Fruit fly (Drosophila melanogaster) whole organism, wandering third instar larva: ENCODE measurements around the gene rut.

ENCODE experiments used
- Abd-B ChIP-seq: fragments of >200 bp; optimal IDR thresholded peaks from 2 replicates; lab custom pipeline; 2017; ENCODE audit warnings: missing biosample characterization, missing genetic modification characterization
- CG32264 ChIP-seq: fragments of 200-800 bp; sonication (Bioruptor generic); optimal IDR thresholded peaks from 2 replicates; lab custom pipeline; 2016; ENCODE audit warnings: missing biosample characterization, missing genetic modification characterization
- CG9705 ChIP-seq: fragments of 200-800 bp; sonication (Bioruptor generic); optimal IDR thresholded peaks from 2 replicates; lab custom pipeline; 2018; ENCODE audit warnings: missing biosample characterization, mild to moderate bottlenecking, missing genetic modification characterization
- CrebA ChIP-seq: fragments of 200-800 bp; sonication (Bioruptor generic); optimal IDR thresholded peaks from 2 replicates; lab custom pipeline; 2016; ENCODE audit warnings: missing biosample characterization, mild to moderate bottlenecking, missing genetic modification characterization, borderline replicate concordance
- Dfd ChIP-seq: fragments of >200 bp; optimal IDR thresholded peaks from 2 replicates; lab custom pipeline; 2017; ENCODE audit warnings: missing biosample characterization, missing genetic modification characterization
- Dif ChIP-seq: fragments of 200-275, 200-300 bp; sonication (Bioruptor generic); optimal IDR thresholded peaks from 2 replicates; lab custom pipeline; 2018; ENCODE audit warnings: missing biosample characterization, missing genetic modification characterization; ENCODE audit not compliant: partially characterized antibody
- GATAd ChIP-seq: sonication (Bioruptor generic); optimal IDR thresholded peaks from 2 replicates; lab custom pipeline; 2016; ENCODE audit warnings: missing biosample characterization, missing genetic modification characterization
- HLH106 ChIP-seq: fragments of 200-800 bp; optimal IDR thresholded peaks from 3 replicates; lab custom pipeline; 2019; ENCODE audit warnings: missing biosample characterization, mild to moderate bottlenecking, missing genetic modification characterization, moderate library complexity
- Hnf4 ChIP-seq: fragments of 200-800 bp; sonication (Bioruptor generic); optimal IDR thresholded peaks from 2 replicates; lab custom pipeline; 2016; ENCODE audit warnings: missing biosample characterization, mild to moderate bottlenecking, missing genetic modification characterization
- Hr78 ChIP-seq: fragments of >200 bp; optimal IDR thresholded peaks from 2 replicates; lab custom pipeline; 2017; ENCODE audit warnings: missing biosample characterization, missing genetic modification characterization
- Hr83 ChIP-seq: fragments of 200-300 bp; sonication (Bioruptor generic); optimal IDR thresholded peaks from 2 replicates; lab custom pipeline; 2016; ENCODE audit warnings: missing biosample characterization, mild to moderate bottlenecking, missing genetic modification characterization, moderate library complexity; ENCODE audit not compliant: poor library complexity, severe bottlenecking
- Jra ChIP-seq: sonication (Bioruptor generic); optimal IDR thresholded peaks from 2 replicates; lab custom pipeline; 2016; ENCODE audit warnings: missing biosample characterization, missing genetic modification characterization
- Mio ChIP-seq: sonication (Bioruptor generic); optimal IDR thresholded peaks from 2 replicates; lab custom pipeline; 2016; ENCODE audit warnings: missing biosample characterization, missing genetic modification characterization
- Myc ChIP-seq: fragments of >200 bp; optimal IDR thresholded peaks from 2 replicates; lab custom pipeline; 2017
- N ChIP-seq: fragments of >200 bp; optimal IDR thresholded peaks from 2 replicates; lab custom pipeline; 2018; ENCODE audit warnings: missing biosample characterization, missing external identifiers, missing genetic modification characterization
- OdsH ChIP-seq: fragments of 200-800 bp; sonication (Bioruptor generic); optimal IDR thresholded peaks from 2 replicates; lab custom pipeline; 2016; ENCODE audit warnings: missing biosample characterization, mild to moderate bottlenecking, missing genetic modification characterization
- Rel ChIP-seq, 2 experiments: fragments of 200-800 bp; sonication (Bioruptor generic) in 1 of 2; optimal IDR thresholded peaks; 2 replicates in 1 of 2; 3 replicates in 1 of 2; lab custom pipeline; 2016 to 2019; ENCODE audit warnings: mild to moderate bottlenecking in 2 of 2, missing biosample characterization in 2 of 2, missing genetic modification characterization in 2 of 2, moderate library complexity in 1 of 2
- Sp1 ChIP-seq: fragments of 200-800 bp; sonication (Bioruptor generic); optimal IDR thresholded peaks from 3 replicates; lab custom pipeline; 2019; ENCODE audit warnings: missing biosample characterization, mild to moderate bottlenecking, missing genetic modification characterization, moderate library complexity
- Vsx2 ChIP-seq: fragments of 200-300, 225-300 bp; sonication (Bioruptor generic); optimal IDR thresholded peaks from 2 replicates; lab custom pipeline; 2018; ENCODE audit warnings: missing biosample characterization, missing genetic modification characterization; ENCODE audit not compliant: partially characterized antibody
- br ChIP-seq: fragments of 200-800 bp; sonication (Bioruptor generic); optimal IDR thresholded peaks from 2 replicates; lab custom pipeline; 2016; ENCODE audit warnings: missing biosample characterization, missing genetic modification characterization
- brk ChIP-seq: fragments of 200-800 bp; sonication (Bioruptor generic); optimal IDR thresholded peaks from 2 replicates; lab custom pipeline; 2016; ENCODE audit warnings: missing biosample characterization, mild to moderate bottlenecking, missing genetic modification characterization
- dl ChIP-seq, 2 experiments: fragments of 175-275, 200-275 bp in 1 of 2; fragments of 200-275 bp in 1 of 2; sonication (Bioruptor generic); optimal IDR thresholded peaks; lab custom pipeline; 2018; ENCODE audit warnings: mild to moderate bottlenecking in 2 of 2, missing biosample characterization in 2 of 2, missing genetic modification characterization in 2 of 2, moderate library complexity in 2 of 2; ENCODE audit not compliant: partially characterized antibody in 2 of 2, insufficient read depth in 1 of 2
- dmrt93B ChIP-seq: fragments of 200-800 bp; sonication (Bioruptor generic); optimal IDR thresholded peaks from 2 replicates; lab custom pipeline; 2018; ENCODE audit warnings: missing biosample characterization, mild to moderate bottlenecking, missing genetic modification characterization
- dsf ChIP-seq: sonication (Bioruptor generic); optimal IDR thresholded peaks from 2 replicates; lab custom pipeline; 2016; ENCODE audit warnings: missing biosample characterization, missing genetic modification characterization, borderline replicate concordance
- ey ChIP-seq: fragments of 200-800 bp; sonication (Bioruptor generic); optimal IDR thresholded peaks from 2 replicates; lab custom pipeline; 2016; ENCODE audit warnings: missing biosample characterization, missing genetic modification characterization
- foxo ChIP-seq, 2 experiments: fragments of 200-800 bp; sonication (Bioruptor generic); optimal IDR thresholded peaks; 2 replicates in 1 of 2; 3 replicates in 1 of 2; lab custom pipeline; 2016 to 2017; ENCODE audit warnings: missing biosample characterization in 2 of 2, missing genetic modification characterization in 2 of 2
- fru ChIP-seq: fragments of 200-800 bp; sonication (Bioruptor generic); optimal IDR thresholded peaks from 3 replicates; lab custom pipeline; 2016; ENCODE audit warnings: missing biosample characterization, mild to moderate bottlenecking, missing genetic modification characterization
- h ChIP-seq: fragments of 200-800 bp; sonication (Bioruptor generic); optimal IDR thresholded peaks from 3 replicates; lab custom pipeline; 2016; ENCODE audit warnings: missing biosample characterization, mild to moderate bottlenecking, missing genetic modification characterization
- jim ChIP-seq: fragments of 175-275, 200-325 bp; sonication (Bioruptor generic); optimal IDR thresholded peaks from 2 replicates; lab custom pipeline; 2016; ENCODE audit warnings: missing biosample characterization, mild to moderate bottlenecking, missing genetic modification characterization
- lola ChIP-seq: fragments of >200 bp; optimal IDR thresholded peaks from 2 replicates; lab custom pipeline; 2017; ENCODE audit warnings: missing biosample characterization, missing genetic modification characterization
- pan ChIP-seq: fragments of >200 bp; optimal IDR thresholded peaks from 2 replicates; lab custom pipeline; 2017
- psq ChIP-seq: fragments of 200-800 bp; sonication (Bioruptor generic); optimal IDR thresholded peaks from 3 replicates; lab custom pipeline; 2017; ENCODE audit warnings: missing biosample characterization, mild to moderate bottlenecking, missing genetic modification characterization, moderate library complexity
- rgr ChIP-seq: fragments of 200-800 bp; sonication (Bioruptor generic); optimal IDR thresholded peaks from 3 replicates; lab custom pipeline; 2016; ENCODE audit warnings: missing biosample characterization, mild to moderate bottlenecking, missing genetic modification characterization
- sage ChIP-seq: fragments of 200-800 bp; sonication (Bioruptor generic); optimal IDR thresholded peaks from 2 replicates; lab custom pipeline; 2016; ENCODE audit warnings: missing biosample characterization, mild to moderate bottlenecking, missing genetic modification characterization
- sv ChIP-seq: fragments of 200-800 bp; sonication (Bioruptor generic); optimal IDR thresholded peaks from 3 replicates; lab custom pipeline; 2016; ENCODE audit warnings: missing biosample characterization, missing genetic modification characterization
- tai ChIP-seq: sonication (Bioruptor generic); optimal IDR thresholded peaks from 2 replicates; lab custom pipeline; 2016; ENCODE audit warnings: missing biosample characterization, missing genetic modification characterization
- usp ChIP-seq: fragments of >200 bp; optimal IDR thresholded peaks from 2 replicates; lab custom pipeline; 2017; ENCODE audit warnings: missing biosample characterization, missing genetic modification characterization
- woc ChIP-seq: sonication (Bioruptor generic); optimal IDR thresholded peaks from 2 replicates; lab custom pipeline; 2016; ENCODE audit warnings: missing biosample characterization, mild to moderate bottlenecking, missing genetic modification characterization

Gene rut

DNA sequence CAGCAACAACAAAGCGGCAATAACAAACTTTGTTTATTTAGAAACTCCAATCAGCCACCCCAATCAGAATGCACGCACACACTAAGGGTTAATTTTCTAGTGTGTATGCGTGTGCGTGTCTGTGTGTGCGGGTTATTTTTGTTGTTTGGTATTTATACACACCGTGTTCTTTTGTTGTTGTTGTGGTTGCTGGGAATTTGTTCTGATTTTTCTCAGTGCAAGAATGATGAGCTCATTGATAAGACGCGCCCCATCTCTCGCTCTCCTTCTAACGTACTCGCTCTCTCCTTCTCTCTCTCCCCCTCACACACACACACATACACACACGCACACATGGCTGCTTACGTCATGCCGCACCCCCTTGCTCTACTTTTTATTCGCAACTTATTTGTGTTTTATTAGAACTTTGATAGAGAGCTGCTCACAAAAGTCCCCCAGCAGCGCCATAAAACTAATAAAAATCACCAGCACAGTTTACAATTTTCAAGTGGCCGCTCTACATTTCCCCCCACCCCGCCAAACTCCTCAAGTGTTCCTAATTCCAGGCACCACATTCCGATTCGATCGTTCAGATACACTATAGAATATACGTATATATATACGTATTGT is 14.0 kb upstream of the rut start (continued):
- TF ChIP-seq Vsx2 (GFP tag; lab: Kevin White, UChicago) = no peak
- TF ChIP-seq sage (GFP tag; lab: Kevin White, UChicago) = no peak
- no peak for TF ChIP-seq jim

dm6 chrX:14839047-14839446 is 13.2 kb upstream of the rut start, which contains the start of the genes CG32590 and Flo2:
Gene CG32590 (minus strand): TSS chrX:14839106.
Gene Flo2 (plus strand): TSS chrX:14839376.
- no peak for TF ChIP-seq Dfd (GFP tag; lab: Kevin White, UChicago)
- TF ChIP-seq GATAd (GFP tag; lab: Kevin White, UChicago) = peak; percentile 68
- no peak for TF ChIP-seq Hnf4
- no peak for TF ChIP-seq lola (GFP tag; lab: Kevin White, UChicago)
- no peak for TF ChIP-seq Abd-B (GFP tag; lab: Kevin White, UChicago)
- TF ChIP-seq Sp1 (GFP tag; lab: Kevin White, UChicago) = peak; percentile 68
- TF ChIP-seq OdsH = peak; percentile 73
- peak; percentile 71 for TF ChIP-seq psq (GFP tag; lab: Kevin White, UChicago)
- no peak for TF ChIP-seq CrebA (GFP tag; lab: Kevin White, UChicago)
- peak; percentile 72 for TF ChIP-seq dsf
- TF ChIP-seq ey (GFP tag; lab: Kevin White, UChicago) = peak; percentile 81
- TF ChIP-seq N = no peak
- peak; percentile 63 for TF ChIP-seq br (GFP tag; lab: Kevin White, UChicago)
- no peak for TF ChIP-seq pan (lab: Kevin White, UChicago)
- peak; percentile 78 for TF ChIP-seq rgr (GFP tag; lab: Kevin White, UChicago)
- TF ChIP-seq Mio = peak; percentile 27
- TF ChIP-seq usp (GFP tag; lab: Kevin White, UChicago) = no peak
- TF ChIP-seq Jra = peak; percentile 86
- peak; percentile 23 for TF ChIP-seq sage (GFP tag; lab: Kevin White, UChicago)
- no peak for TF ChIP-seq dmrt93B
- TF ChIP-seq CG9705 (GFP tag; lab: Kevin White, UChicago) = peak; percentile 50
- TF ChIP-seq fru = peak; percentile 76
- TF ChIP-seq Vsx2 (GFP tag; lab: Kevin White, UChicago) = no peak
- no peak for TF ChIP-seq Rel (GFP tag; optimal IDR thresholded peaks at IDR 0.05; lab: Kevin White, UChicago)
- peak; percentile 56 for TF ChIP-seq Rel (tag; optimal IDR thresholded peaks at IDR 0.05; lab: Kevin White, UChicago)
- no peak for TF ChIP-seq Hr78 (GFP tag; lab: Kevin White, UChicago)
- TF ChIP-seq jim = no peak
- peak in 1 of 2 experiments; percentile 83 for TF ChIP-seq foxo (GFP tag; optimal IDR thresholded peaks at IDR 0.05; lab: Kevin White, UChicago)
- no peak for TF ChIP-seq Hr83 (GFP tag; lab: Kevin White, UChicago)
- peak; percentile 64 for TF ChIP-seq CG32264 (GFP tag; lab: Kevin White, UChicago)
- peak; percentile 58 for TF ChIP-seq woc (GFP tag; lab: Kevin White, UChicago)
- peak; percentile 50 for TF ChIP-seq sv (GFP tag; lab: Kevin White, UChicago)
- TF ChIP-seq dl (GFP tag; optimal IDR thresholded peaks at IDR 0.05; lab: Kevin White, UChicago; ENCODE audit: insufficient read depth in 1 of 2, partially characterized antibody in 2 of 2) = no peak
- no peak for TF ChIP-seq brk (GFP tag; lab: Kevin White, UChicago)
- no peak for TF ChIP-seq tai
- no peak for TF ChIP-seq Dif (GFP tag; lab: Kevin White, UChicago)
- TF ChIP-seq h = peak; percentile 89
- TF ChIP-seq Myc (lab: Kevin White, UChicago) = no peak
- TF ChIP-seq HLH106 (tag; lab: Kevin White, UChicago) = peak; percentile 69
- TF ChIP-seq, all 38 proteins: peak for 20

dm6 chrX:14837983-14838382 is 12.1 kb upstream of the rut start, which contains the start of gene Grx5:
Gene Grx5 (minus strand): TSS chrX:14838198.
- TF ChIP-seq HLH106 (tag; lab: Kevin White, UChicago) = no peak
- no peak for TF ChIP-seq dmrt93B
- TF ChIP-seq sv (GFP tag; lab: Kevin White, UChicago) = no peak
- TF ChIP-seq CG9705 (GFP tag; lab: Kevin White, UChicago) = no peak
- no peak for TF ChIP-seq rgr (GFP tag; lab: Kevin White, UChicago)
- TF ChIP-seq Jra = no peak
- TF ChIP-seq jim = no peak
- TF ChIP-seq dl (GFP tag; optimal IDR thresholded peaks at IDR 0.05; lab: Kevin White, UChicago; ENCODE audit: insufficient read depth in 1 of 2, partially characterized antibody in 2 of 2) = no peak
- TF ChIP-seq Rel (GFP tag; optimal IDR thresholded peaks at IDR 0.05; lab: Kevin White, UChicago) = no peak
- no peak for TF ChIP-seq Rel (tag; optimal IDR thresholded peaks at IDR 0.05; lab: Kevin White, UChicago)
- TF ChIP-seq usp (GFP tag; lab: Kevin White, UChicago) = no peak
- no peak for TF ChIP-seq Vsx2 (GFP tag; lab: Kevin White, UChicago)
- TF ChIP-seq tai = no peak
- TF ChIP-seq Dif (GFP tag; lab: Kevin White, UChicago) = no peak
- no peak for TF ChIP-seq Hr83 (GFP tag; lab: Kevin White, UChicago)
- TF ChIP-seq, all 38 proteins: peak for 0
